Worm (Caenorhabditis elegans) whole organism, L3 larva: ENCODE results near the gene T25D10.1.

Source experiments
- R02D3.7 ChIP-seq: fragments of 150-350 bp; optimal IDR thresholded peaks from 2 replicates; lab custom pipeline; 2014; ENCODE audit warnings: missing biosample characterization, missing genetic modification characterization
- aly-2 ChIP-seq: fragments of 150-350 bp; optimal IDR thresholded peaks from 2 replicates; lab custom pipeline; 2014; ENCODE audit warnings: missing biosample characterization, missing genetic modification characterization
- ceh-9 ChIP-seq: sonication (generic microtip); optimal IDR thresholded peaks from 2 replicates; lab custom pipeline; 2018; ENCODE audit warnings: missing biosample characterization, missing genetic modification characterization
- daf-12 ChIP-seq: fragments of 150-350 bp; optimal IDR thresholded peaks from 2 replicates; lab custom pipeline; 2014; ENCODE audit warnings: missing biosample characterization, missing genetic modification reagents, missing genetic modification characterization
- egl-27 ChIP-seq: sonication (generic microtip); optimal IDR thresholded peaks from 4 replicates; lab custom pipeline; 2017; ENCODE audit warnings: missing biosample characterization, missing genetic modification reagents, missing genetic modification characterization
- egl-5 ChIP-seq: fragments of 150-350 bp; optimal IDR thresholded peaks from 2 replicates; lab custom pipeline; 2017; ENCODE audit warnings: missing biosample characterization, missing genetic modification reagents, missing genetic modification characterization, inconsistent platforms
- elt-1 ChIP-seq: fragments of 150-350 bp; optimal IDR thresholded peaks from 2 replicates; lab custom pipeline; 2014; ENCODE audit warnings: missing biosample characterization, missing genetic modification characterization
- elt-2 ChIP-seq: sonication (generic microtip); optimal IDR thresholded peaks from 2 replicates; lab custom pipeline; 2016; ENCODE audit warnings: missing genetic modification reagents, mild to moderate bottlenecking, missing genetic modification characterization, missing compliant biosample characterization
- elt-3 ChIP-seq, 3 experiments: fragments of 150-350 bp in 1 of 3; sonication (generic microtip) in 2 of 3; optimal IDR thresholded peaks; 2 replicates in 2 of 3; 4 replicates in 1 of 3; lab custom pipeline; 2014 to 2017; ENCODE audit warnings: missing biosample characterization in 3 of 3, missing genetic modification characterization in 3 of 3
- eor-1 ChIP-seq, 2 experiments: fragments of 150-350 bp; optimal IDR thresholded peaks; 2 replicates each; lab custom pipeline; 2014 to 2018; ENCODE audit warnings: missing biosample characterization in 2 of 2, missing genetic modification characterization in 2 of 2
- fkh-10 ChIP-seq: sonication (generic microtip); optimal IDR thresholded peaks from 2 replicates; lab custom pipeline; 2017; ENCODE audit warnings: missing biosample characterization, missing genetic modification reagents, missing genetic modification characterization
- fos-1 ChIP-seq: fragments of 150-350 bp; optimal IDR thresholded peaks from 2 replicates; lab custom pipeline; 2014; ENCODE audit warnings: missing biosample characterization, missing genetic modification characterization
- hmg-11 ChIP-seq: sonication (generic microtip); optimal IDR thresholded peaks from 2 replicates; lab custom pipeline; 2016; ENCODE audit warnings: missing genetic modification characterization, missing compliant biosample characterization
- jun-1 ChIP-seq: fragments of 150-350 bp; optimal IDR thresholded peaks from 2 replicates; lab custom pipeline; 2014; ENCODE audit warnings: missing biosample characterization, missing genetic modification reagents, missing genetic modification characterization
- lsy-12 ChIP-seq: sonication (generic microtip); optimal IDR thresholded peaks from 2 replicates; lab custom pipeline; 2016; ENCODE audit warnings: mild to moderate bottlenecking, missing genetic modification characterization, missing compliant biosample characterization
- mdl-1 ChIP-seq: fragments of 150-350 bp; optimal IDR thresholded peaks from 2 replicates; lab custom pipeline; 2014; ENCODE audit warnings: missing biosample characterization, missing genetic modification characterization
- mml-1 ChIP-seq: fragments of 150-350 bp; sonication (generic microtip); optimal IDR thresholded peaks from 3 replicates; lab custom pipeline; 2014; ENCODE audit warnings: missing biosample characterization, missing genetic modification characterization
- nfya-1 ChIP-seq: sonication (generic microtip); optimal IDR thresholded peaks from 2 replicates; lab custom pipeline; 2017; ENCODE audit warnings: missing genetic modification characterization, mild to moderate bottlenecking, missing compliant biosample characterization, antibody characterized with exemption, moderate library complexity; ENCODE audit not compliant: insufficient read depth
- nhr-12 ChIP-seq: fragments of 150-350 bp; optimal IDR thresholded peaks from 2 replicates; lab custom pipeline; 2014; ENCODE audit warnings: missing biosample characterization, missing genetic modification characterization
- nhr-23 ChIP-seq: fragments of 150-350 bp; optimal IDR thresholded peaks from 2 replicates; lab custom pipeline; 2014; ENCODE audit warnings: missing biosample characterization, missing genetic modification reagents, missing genetic modification characterization
- nhr-25 ChIP-seq: sonication (generic microtip); optimal IDR thresholded peaks from 2 replicates; lab custom pipeline; 2017; ENCODE audit warnings: missing biosample characterization, missing genetic modification characterization
- nhr-43 ChIP-seq: sonication (generic microtip); optimal IDR thresholded peaks from 2 replicates; lab custom pipeline; 2016; ENCODE audit warnings: mild to moderate bottlenecking, missing genetic modification characterization, missing compliant biosample characterization; ENCODE audit not compliant: poor library complexity, severe bottlenecking
- nhr-67 ChIP-seq: fragments of 150-350 bp; optimal IDR thresholded peaks from 2 replicates; lab custom pipeline; 2014; ENCODE audit warnings: missing biosample characterization, missing genetic modification characterization
- nhr-76 ChIP-seq: fragments of 150-350 bp; sonication (generic microtip); optimal IDR thresholded peaks from 5 replicates; lab custom pipeline; 2014; ENCODE audit warnings: missing biosample characterization, missing genetic modification characterization
- nhr-77 ChIP-seq: fragments of 150-350 bp; optimal IDR thresholded peaks from 2 replicates; lab custom pipeline; 2014; ENCODE audit warnings: missing biosample characterization, missing genetic modification characterization
- pha-4 ChIP-seq: fragments of 150-350 bp; optimal IDR thresholded peaks from 2 replicates; lab custom pipeline; 2014; ENCODE audit warnings: missing biosample characterization, missing genetic modification reagents, missing genetic modification characterization
- pqm-1 ChIP-seq: fragments of 150-350 bp; optimal IDR thresholded peaks from 2 replicates; lab custom pipeline; 2017; ENCODE audit warnings: missing biosample characterization, missing genetic modification characterization, inconsistent platforms
- skn-1 ChIP-seq: fragments of 150-350 bp; optimal IDR thresholded peaks from 2 replicates; lab custom pipeline; 2014; ENCODE audit warnings: missing biosample characterization, missing genetic modification characterization
- snpc-4 ChIP-seq: fragments of 150-350 bp; optimal IDR thresholded peaks from 2 replicates; lab custom pipeline; 2014; ENCODE audit warnings: missing biosample characterization, missing genetic modification characterization
- tbx-2 ChIP-seq: sonication (generic microtip); optimal IDR thresholded peaks from 2 replicates; lab custom pipeline; 2016; ENCODE audit warnings: mild to moderate bottlenecking, missing genetic modification characterization, missing compliant biosample characterization
- unc-39 ChIP-seq: sonication (generic microtip); optimal IDR thresholded peaks from 4 replicates; lab custom pipeline; 2017; ENCODE audit warnings: missing biosample characterization, missing genetic modification characterization
- zag-1 ChIP-seq: fragments of 150-350 bp; optimal IDR thresholded peaks from 2 replicates; lab custom pipeline; 2014; ENCODE audit warnings: missing biosample characterization, missing genetic modification characterization
- ztf-11 ChIP-seq: fragments of 150-350 bp; optimal IDR thresholded peaks from 2 replicates; lab custom pipeline; 2014; ENCODE audit warnings: missing biosample characterization, missing genetic modification characterization
- ztf-4 ChIP-seq: fragments of 150-350 bp; optimal IDR thresholded peaks from 2 replicates; lab custom pipeline; 2014; ENCODE audit warnings: missing biosample characterization, missing genetic modification characterization

Gene T25D10.1

DNA sequence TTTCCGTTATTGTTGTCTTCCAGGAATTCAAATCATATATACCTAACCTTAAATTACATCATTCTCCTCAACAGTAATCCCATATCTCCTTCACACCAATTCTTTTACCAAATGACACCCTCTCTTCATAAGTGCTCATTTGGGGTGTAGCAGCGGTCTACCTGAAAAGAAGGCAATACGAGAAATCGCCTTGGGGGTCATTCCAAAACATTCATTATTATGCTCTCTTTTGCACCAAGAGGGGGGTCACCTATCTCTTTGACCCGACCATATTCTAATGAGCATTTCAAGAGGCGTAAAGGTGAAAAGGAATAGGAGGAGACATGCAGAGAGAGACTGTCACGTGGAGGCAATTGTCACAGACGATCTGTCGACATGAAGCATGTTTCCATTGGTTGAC is 33.6 kb downstream of the T25D10.1 start:
- no peak for TF ChIP-seq nhr-12 (tag; lab: Kevin White, UChicago)

DNA sequence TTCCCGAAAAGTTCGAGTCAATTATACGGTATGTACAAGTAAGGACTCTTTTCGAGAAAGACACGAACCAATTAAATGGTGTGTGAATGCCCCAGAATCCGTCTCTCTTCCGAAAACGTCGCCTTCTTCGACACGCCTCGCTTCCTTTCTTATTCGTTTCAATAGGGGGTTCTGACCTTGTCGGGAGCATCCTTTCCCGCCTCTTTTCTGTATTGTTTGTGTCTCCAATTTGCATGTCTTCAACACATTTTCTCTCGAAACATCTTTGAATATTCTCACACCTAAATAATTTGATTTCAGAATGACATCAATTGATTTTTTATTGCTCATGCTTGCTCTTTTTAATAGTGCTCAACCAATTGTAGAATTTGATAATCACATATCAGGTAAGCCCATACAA is 37.9 kb downstream of the T25D10.1 start, which contains the start of gene cutl-16:
Gene cutl-16 (plus strand): TSS at position 301 of the 400 bp plus-strand sequence.
- TF ChIP-seq nhr-43 (tag; lab: Kevin White, UChicago): no peak
- no peak for TF ChIP-seq jun-1 (tag; lab: Kevin White, UChicago)
- no peak for TF ChIP-seq ztf-4 (tag; lab: Kevin White, UChicago)
- TF ChIP-seq R02D3.7 (tag; lab: Kevin White, UChicago): no peak
- no peak for TF ChIP-seq elt-3 (tag; optimal IDR thresholded peaks at IDR 0.05; lab: Kevin White, UChicago)
- no peak for TF ChIP-seq ceh-9 (tag; lab: Kevin White, UChicago)
- no peak for TF ChIP-seq egl-5 (tag; lab: Kevin White, UChicago)
- TF ChIP-seq nhr-77 (tag; lab: Kevin White, UChicago): no peak
- no peak for TF ChIP-seq mml-1
- no peak for TF ChIP-seq zag-1 (tag; lab: Kevin White, UChicago)
- no peak for TF ChIP-seq nhr-12 (tag; lab: Kevin White, UChicago)
- TF ChIP-seq lsy-12 (tag; lab: Kevin White, UChicago): no peak
- TF ChIP-seq aly-2 (tag; lab: Kevin White, UChicago): no peak
- TF ChIP-seq eor-1 (tag; optimal IDR thresholded peaks at IDR 0.05; lab: Kevin White, UChicago): no peak
- TF ChIP-seq elt-2 (tag; lab: Kevin White, UChicago): no peak
- no peak for TF ChIP-seq elt-1
- TF ChIP-seq hmg-11 (tag; lab: Kevin White, UChicago): no peak
- TF ChIP-seq egl-27: no peak

DNA sequence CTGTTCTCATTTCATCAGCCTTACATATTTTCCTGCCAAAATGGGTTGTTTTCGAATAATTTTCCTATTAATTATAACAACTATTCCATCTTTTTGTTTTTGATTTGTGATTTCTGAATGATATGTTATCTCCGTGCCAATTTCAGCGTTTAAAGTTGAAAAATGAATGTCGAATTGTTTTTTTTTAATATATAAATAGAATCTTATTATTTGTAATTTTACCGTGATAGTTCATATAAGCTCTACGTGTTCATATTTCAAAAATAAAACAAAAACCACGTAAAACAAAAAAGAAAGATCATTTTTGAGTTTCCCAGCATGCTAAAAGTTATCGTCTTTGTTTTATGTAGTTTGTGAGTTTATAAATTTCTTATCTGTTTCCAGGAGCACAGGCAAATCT is 40.5 kb downstream of the T25D10.1 start, which contains the start of gene K06A1.2:
Gene K06A1.2 (plus strand): TSS at position 301 of the 400 bp plus-strand sequence.
- TF ChIP-seq eor-1 (tag; optimal IDR thresholded peaks at IDR 0.05; lab: Kevin White, UChicago) (no peak), ztf-11 (tag; lab: Kevin White, UChicago) (no peak), R02D3.7 (tag; lab: Kevin White, UChicago) (no peak), nhr-67 (tag; lab: Kevin White, UChicago) (no peak), tbx-2 (no peak), daf-12 (no peak), zag-1 (tag; lab: Kevin White, UChicago) (no peak), ztf-4 (tag; lab: Kevin White, UChicago) (no peak), nfya-1 (no peak), jun-1 (tag; lab: Kevin White, UChicago) (no peak), fos-1 (tag; lab: Kevin White, UChicago) (no peak), elt-2 (tag; lab: Kevin White, UChicago) (no peak), nhr-76 (tag; lab: Kevin White, UChicago) (no peak), nhr-43 (tag; lab: Kevin White, UChicago) (no peak), fkh-10 (no peak), mml-1 (no peak), mdl-1 (tag; lab: Kevin White, UChicago) (no peak), unc-39 (tag; lab: Kevin White, UChicago) (no peak), skn-1 (no peak)
- TF ChIP-seq, all 47 proteins: peak for 0

DNA sequence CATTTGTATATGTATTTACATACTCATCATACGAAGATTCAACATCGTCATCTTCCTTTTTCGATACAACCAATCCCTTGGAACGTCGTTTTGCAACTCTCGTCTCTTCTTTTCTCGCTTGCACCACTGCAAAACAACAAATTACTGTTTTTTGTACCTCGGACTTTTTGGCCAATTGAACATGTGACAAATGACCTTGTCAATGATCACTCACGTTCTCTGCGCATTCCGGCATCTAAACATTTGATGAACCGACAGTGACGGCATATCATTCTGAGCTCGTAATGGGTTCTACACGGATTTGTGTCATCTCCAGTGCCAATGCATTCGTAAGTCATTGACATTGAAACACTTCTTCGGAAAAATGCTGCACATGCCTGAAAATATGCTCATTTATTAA is 45.0 kb downstream of the T25D10.1 start:
- no peak for TF ChIP-seq R02D3.7 (tag; lab: Kevin White, UChicago)
- peak; percentile 29 for TF ChIP-seq nhr-25 (tag; lab: Kevin White, UChicago)
- TF ChIP-seq nhr-23: peak; percentile 15
- no peak for TF ChIP-seq snpc-4
- TF ChIP-seq elt-3 (tag; optimal IDR thresholded peaks at IDR 0.05; lab: Kevin White, UChicago): no peak
- TF ChIP-seq, all 47 proteins: peak for 2

DNA sequence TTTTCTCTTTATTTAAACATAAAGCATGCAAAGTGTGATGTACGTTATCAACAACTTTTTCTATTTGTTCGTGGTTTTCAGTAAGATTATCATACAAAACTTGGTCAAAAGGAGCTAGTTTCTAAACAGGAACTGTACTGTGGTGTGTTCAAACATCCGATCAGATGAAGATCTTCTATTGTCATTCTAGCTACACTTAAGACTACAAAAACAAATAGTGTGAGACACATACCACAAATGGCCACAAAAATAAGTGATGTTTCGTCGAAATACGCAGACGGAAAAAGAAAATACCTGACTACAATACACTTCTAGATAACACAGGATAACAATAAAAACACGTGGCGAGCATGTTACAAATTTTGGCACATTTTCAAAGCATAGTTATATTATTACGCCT is 45.5 kb downstream of the T25D10.1 start:
- TF ChIP-seq nhr-25 (tag; lab: Kevin White, UChicago): peak; percentile 52
- no peak for TF ChIP-seq aly-2 (tag; lab: Kevin White, UChicago)
- peak; percentile 14 for TF ChIP-seq nhr-23
- peak; percentile 9 for TF ChIP-seq pqm-1 (tag; lab: Kevin White, UChicago)
- TF ChIP-seq elt-2 (tag; lab: Kevin White, UChicago): peak; percentile 53
- no peak for TF ChIP-seq skn-1
- TF ChIP-seq mml-1: no peak
- no peak for TF ChIP-seq pha-4 (tag; lab: Kevin White, UChicago)
- no peak for TF ChIP-seq mdl-1 (tag; lab: Kevin White, UChicago)
- TF ChIP-seq tbx-2: no peak
